Fruit fly (Drosophila melanogaster) whole organism, wandering third instar larva: ENCODE measurements around the gene Cyp313a4.
A peak's percentile ranks its signal among the peaks of the same experiment; 100 is the strongest.

Experiments
- CG9705 ChIP-seq: fragments of 200-800 bp; sonication (Bioruptor generic); optimal IDR thresholded peaks from 2 replicates; lab custom pipeline; 2018; ENCODE audit warnings: missing biosample characterization, mild to moderate bottlenecking, missing genetic modification characterization
- Dfd ChIP-seq: fragments of >200 bp; optimal IDR thresholded peaks from 2 replicates; lab custom pipeline; 2017; ENCODE audit warnings: missing biosample characterization, missing genetic modification characterization
- GATAd ChIP-seq: sonication (Bioruptor generic); optimal IDR thresholded peaks from 2 replicates; lab custom pipeline; 2016; ENCODE audit warnings: missing biosample characterization, missing genetic modification characterization
- HLH106 ChIP-seq: fragments of 200-800 bp; optimal IDR thresholded peaks from 3 replicates; lab custom pipeline; 2019; ENCODE audit warnings: missing biosample characterization, mild to moderate bottlenecking, missing genetic modification characterization, moderate library complexity
- Hnf4 ChIP-seq: fragments of 200-800 bp; sonication (Bioruptor generic); optimal IDR thresholded peaks from 2 replicates; lab custom pipeline; 2016; ENCODE audit warnings: missing biosample characterization, mild to moderate bottlenecking, missing genetic modification characterization
- Hr78 ChIP-seq: fragments of >200 bp; optimal IDR thresholded peaks from 2 replicates; lab custom pipeline; 2017; ENCODE audit warnings: missing biosample characterization, missing genetic modification characterization
- Hr83 ChIP-seq: fragments of 200-300 bp; sonication (Bioruptor generic); optimal IDR thresholded peaks from 2 replicates; lab custom pipeline; 2016; ENCODE audit warnings: missing biosample characterization, mild to moderate bottlenecking, missing genetic modification characterization, moderate library complexity; ENCODE audit not compliant: poor library complexity, severe bottlenecking
- Jra ChIP-seq: sonication (Bioruptor generic); optimal IDR thresholded peaks from 2 replicates; lab custom pipeline; 2016; ENCODE audit warnings: missing biosample characterization, missing genetic modification characterization
- Myc ChIP-seq: fragments of >200 bp; optimal IDR thresholded peaks from 2 replicates; lab custom pipeline; 2017
- N ChIP-seq: fragments of >200 bp; optimal IDR thresholded peaks from 2 replicates; lab custom pipeline; 2018; ENCODE audit warnings: missing biosample characterization, missing external identifiers, missing genetic modification characterization
- OdsH ChIP-seq: fragments of 200-800 bp; sonication (Bioruptor generic); optimal IDR thresholded peaks from 2 replicates; lab custom pipeline; 2016; ENCODE audit warnings: missing biosample characterization, mild to moderate bottlenecking, missing genetic modification characterization
- Rel ChIP-seq, 2 experiments: fragments of 200-800 bp; sonication (Bioruptor generic) in 1 of 2; optimal IDR thresholded peaks; 2 replicates in 1 of 2; 3 replicates in 1 of 2; lab custom pipeline; 2016 to 2019; ENCODE audit warnings: mild to moderate bottlenecking in 2 of 2, missing biosample characterization in 2 of 2, missing genetic modification characterization in 2 of 2, moderate library complexity in 1 of 2
- Sp1 ChIP-seq: fragments of 200-800 bp; sonication (Bioruptor generic); optimal IDR thresholded peaks from 3 replicates; lab custom pipeline; 2019; ENCODE audit warnings: missing biosample characterization, mild to moderate bottlenecking, missing genetic modification characterization, moderate library complexity
- Vsx2 ChIP-seq: fragments of 200-300, 225-300 bp; sonication (Bioruptor generic); optimal IDR thresholded peaks from 2 replicates; lab custom pipeline; 2018; ENCODE audit warnings: missing biosample characterization, missing genetic modification characterization; ENCODE audit not compliant: partially characterized antibody
- br ChIP-seq: fragments of 200-800 bp; sonication (Bioruptor generic); optimal IDR thresholded peaks from 2 replicates; lab custom pipeline; 2016; ENCODE audit warnings: missing biosample characterization, missing genetic modification characterization
- brk ChIP-seq: fragments of 200-800 bp; sonication (Bioruptor generic); optimal IDR thresholded peaks from 2 replicates; lab custom pipeline; 2016; ENCODE audit warnings: missing biosample characterization, mild to moderate bottlenecking, missing genetic modification characterization
- dmrt93B ChIP-seq: fragments of 200-800 bp; sonication (Bioruptor generic); optimal IDR thresholded peaks from 2 replicates; lab custom pipeline; 2018; ENCODE audit warnings: missing biosample characterization, mild to moderate bottlenecking, missing genetic modification characterization
- dsf ChIP-seq: sonication (Bioruptor generic); optimal IDR thresholded peaks from 2 replicates; lab custom pipeline; 2016; ENCODE audit warnings: missing biosample characterization, missing genetic modification characterization, borderline replicate concordance
- foxo ChIP-seq, 2 experiments: fragments of 200-800 bp; sonication (Bioruptor generic); optimal IDR thresholded peaks; 2 replicates in 1 of 2; 3 replicates in 1 of 2; lab custom pipeline; 2016 to 2017; ENCODE audit warnings: missing biosample characterization in 2 of 2, missing genetic modification characterization in 2 of 2
- fru ChIP-seq: fragments of 200-800 bp; sonication (Bioruptor generic); optimal IDR thresholded peaks from 3 replicates; lab custom pipeline; 2016; ENCODE audit warnings: missing biosample characterization, mild to moderate bottlenecking, missing genetic modification characterization
- h ChIP-seq: fragments of 200-800 bp; sonication (Bioruptor generic); optimal IDR thresholded peaks from 3 replicates; lab custom pipeline; 2016; ENCODE audit warnings: missing biosample characterization, mild to moderate bottlenecking, missing genetic modification characterization
- jim ChIP-seq: fragments of 175-275, 200-325 bp; sonication (Bioruptor generic); optimal IDR thresholded peaks from 2 replicates; lab custom pipeline; 2016; ENCODE audit warnings: missing biosample characterization, mild to moderate bottlenecking, missing genetic modification characterization
- pan ChIP-seq: fragments of >200 bp; optimal IDR thresholded peaks from 2 replicates; lab custom pipeline; 2017
- psq ChIP-seq: fragments of 200-800 bp; sonication (Bioruptor generic); optimal IDR thresholded peaks from 3 replicates; lab custom pipeline; 2017; ENCODE audit warnings: missing biosample characterization, mild to moderate bottlenecking, missing genetic modification characterization, moderate library complexity
- rgr ChIP-seq: fragments of 200-800 bp; sonication (Bioruptor generic); optimal IDR thresholded peaks from 3 replicates; lab custom pipeline; 2016; ENCODE audit warnings: missing biosample characterization, mild to moderate bottlenecking, missing genetic modification characterization
- sage ChIP-seq: fragments of 200-800 bp; sonication (Bioruptor generic); optimal IDR thresholded peaks from 2 replicates; lab custom pipeline; 2016; ENCODE audit warnings: missing biosample characterization, mild to moderate bottlenecking, missing genetic modification characterization
- tai ChIP-seq: sonication (Bioruptor generic); optimal IDR thresholded peaks from 2 replicates; lab custom pipeline; 2016; ENCODE audit warnings: missing biosample characterization, missing genetic modification characterization
- usp ChIP-seq: fragments of >200 bp; optimal IDR thresholded peaks from 2 replicates; lab custom pipeline; 2017; ENCODE audit warnings: missing biosample characterization, missing genetic modification characterization
- woc ChIP-seq: sonication (Bioruptor generic); optimal IDR thresholded peaks from 2 replicates; lab custom pipeline; 2016; ENCODE audit warnings: missing biosample characterization, mild to moderate bottlenecking, missing genetic modification characterization

Cyp313a4 gene

DNA sequence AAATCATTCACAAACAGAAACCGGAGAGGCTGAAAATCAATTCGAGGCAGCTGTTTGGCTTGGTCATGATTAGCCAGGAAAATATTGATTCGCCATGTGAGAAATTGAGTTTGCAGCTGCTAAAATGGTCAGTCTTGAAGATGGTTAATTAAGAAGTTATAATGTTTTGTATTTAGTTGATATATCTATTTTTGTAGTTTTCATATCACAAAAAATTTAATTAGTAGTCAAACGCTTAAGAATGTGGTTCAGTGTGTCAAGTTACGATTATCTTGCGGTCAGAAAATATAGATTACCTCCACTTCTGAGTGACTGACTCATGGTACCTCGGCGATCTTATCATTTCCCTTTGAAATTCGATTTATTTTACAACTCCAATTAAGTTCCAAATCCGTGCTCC, 34.2 kb downstream of the Cyp313a4 start:
- TF ChIP-seq OdsH (GFP tag; lab: Kevin White, UChicago) (no peak), Hr78 (GFP tag; lab: Kevin White, UChicago) (no peak), Jra (GFP tag; lab: Kevin White, UChicago) (no peak), jim (no peak), dsf (GFP tag; lab: Kevin White, UChicago) (no peak), Vsx2 (GFP tag; lab: Kevin White, UChicago) (no peak), N (GFP tag; lab: Kevin White, UChicago) (no peak), psq (GFP tag; lab: Kevin White, UChicago) (no peak)

DNA sequence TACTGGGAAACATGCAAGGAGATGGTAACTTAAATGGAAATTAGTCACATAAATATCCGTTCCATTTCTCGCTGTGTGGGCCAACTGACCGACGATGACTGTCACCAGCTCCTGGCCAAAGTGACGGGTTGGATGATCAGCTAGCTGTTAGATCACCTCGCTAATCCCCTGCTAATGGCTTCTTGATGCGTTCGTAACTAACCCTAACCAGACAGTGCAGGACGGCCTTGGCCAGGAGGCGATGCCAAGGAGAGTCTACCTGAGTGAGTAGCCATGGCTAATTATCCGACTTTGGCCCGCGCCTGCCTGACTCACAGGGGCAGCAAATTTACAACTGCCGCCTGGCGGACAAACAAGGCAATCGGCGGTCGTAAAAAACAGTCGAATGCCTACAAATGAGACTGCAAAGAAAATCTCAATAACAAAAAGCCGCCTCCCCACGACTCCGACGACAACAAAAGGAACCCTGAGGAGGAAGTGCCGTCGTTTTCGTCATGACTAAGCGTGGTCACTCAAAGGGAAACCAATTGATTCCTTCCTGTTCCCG, 35.3 kb downstream of the Cyp313a4 start:
- no peak for TF ChIP-seq Jra (GFP tag; lab: Kevin White, UChicago)
- TF ChIP-seq fru (GFP tag; lab: Kevin White, UChicago), result no peak
- no peak for TF ChIP-seq Rel (GFP tag; optimal IDR thresholded peaks at IDR 0.05; lab: Kevin White, UChicago)
- TF ChIP-seq Rel (tag; optimal IDR thresholded peaks at IDR 0.05; lab: Kevin White, UChicago), result no peak
- TF ChIP-seq rgr, result no peak
- TF ChIP-seq Myc, result no peak
- no peak for TF ChIP-seq h (GFP tag; lab: Kevin White, UChicago)
- no peak for TF ChIP-seq tai (GFP tag; lab: Kevin White, UChicago)
- no peak for TF ChIP-seq usp
- no peak for TF ChIP-seq sage (GFP tag; lab: Kevin White, UChicago)
- TF ChIP-seq foxo (GFP tag; optimal IDR thresholded peaks at IDR 0.05; lab: Kevin White, UChicago), result no peak
- no peak for TF ChIP-seq Sp1 (GFP tag; lab: Kevin White, UChicago)
- TF ChIP-seq Dfd, result no peak
- no peak for TF ChIP-seq GATAd (GFP tag; lab: Kevin White, UChicago)
- no peak for TF ChIP-seq HLH106 (tag; lab: Kevin White, UChicago)
- no peak for TF ChIP-seq dmrt93B (GFP tag; lab: Kevin White, UChicago)
- TF ChIP-seq N (GFP tag; lab: Kevin White, UChicago), result no peak
- no peak for TF ChIP-seq CG9705
- TF ChIP-seq br (GFP tag; lab: Kevin White, UChicago), result no peak
- no peak for TF ChIP-seq psq (GFP tag; lab: Kevin White, UChicago)

DNA sequence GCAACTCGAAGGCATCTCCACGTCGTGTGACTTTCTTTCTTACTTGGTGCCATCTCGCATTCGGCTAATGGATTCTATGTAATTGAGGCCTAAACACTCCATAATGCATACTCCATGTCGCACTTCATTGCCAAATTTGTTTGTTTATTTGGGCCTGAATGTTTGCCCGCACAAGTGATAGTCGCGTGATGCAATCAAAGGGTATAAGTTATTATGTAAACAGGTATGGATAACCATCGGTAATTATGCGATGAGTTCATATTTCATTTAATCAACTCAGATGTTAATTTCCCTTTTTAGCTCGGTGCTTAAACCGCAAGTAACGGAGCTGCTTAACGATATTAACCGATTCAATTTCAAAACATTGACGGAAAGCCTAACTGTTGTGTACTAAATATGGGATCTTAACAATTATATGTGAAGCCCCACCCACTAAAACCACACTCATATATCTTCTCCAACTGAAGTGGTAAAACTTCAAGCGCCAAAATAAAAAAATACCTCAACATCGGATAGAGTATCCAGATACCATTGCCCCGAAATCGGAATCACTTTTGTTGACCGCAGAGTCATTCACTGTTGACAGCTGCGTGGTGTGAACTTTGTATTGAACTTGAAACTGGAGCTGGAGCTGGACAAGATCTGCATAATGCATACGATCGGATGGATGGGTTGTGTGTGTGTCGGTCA, 36.4 kb downstream of the Cyp313a4 start:
- TF ChIP-seq Hr78 (GFP tag; lab: Kevin White, UChicago) (no peak), rgr (no peak), HLH106 (tag; lab: Kevin White, UChicago) (peak; percentile 15)

DNA sequence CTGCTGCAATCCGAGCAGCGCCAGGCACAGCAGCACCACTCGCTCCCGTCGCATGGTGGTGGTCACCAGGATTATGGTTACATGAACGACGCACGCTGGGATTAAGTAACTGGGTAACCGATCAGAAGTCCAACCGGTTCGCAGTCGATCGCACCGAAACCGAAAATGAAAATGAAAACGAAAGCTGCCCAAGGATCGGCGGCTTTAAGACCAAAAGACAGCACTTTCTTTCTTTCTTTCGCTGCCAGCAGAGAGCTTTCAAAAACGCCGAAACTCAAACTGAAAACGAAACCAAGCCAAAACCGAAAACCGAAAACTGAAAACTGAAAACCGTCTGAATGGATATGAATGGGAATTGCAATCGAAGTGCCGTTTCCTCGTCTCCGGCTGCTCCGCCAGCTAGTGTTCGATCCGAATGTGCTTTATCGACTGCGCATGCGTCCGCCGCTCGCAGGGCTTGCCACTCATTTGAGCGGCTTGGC, 39.1 kb downstream of the Cyp313a4 start, which contains the start of gene CG6753:
CG6753 (minus strand) TSS at position 432 of the 482 bp plus-strand sequence.
- TF ChIP-seq Rel (GFP tag; optimal IDR thresholded peaks at IDR 0.05; lab: Kevin White, UChicago), result no peak
- no peak for TF ChIP-seq Rel (tag; optimal IDR thresholded peaks at IDR 0.05; lab: Kevin White, UChicago)
- no peak for TF ChIP-seq dsf (GFP tag; lab: Kevin White, UChicago)
- no peak for TF ChIP-seq CG9705
- TF ChIP-seq Sp1 (GFP tag; lab: Kevin White, UChicago), result no peak
- no peak for TF ChIP-seq Jra (GFP tag; lab: Kevin White, UChicago)
- TF ChIP-seq brk (GFP tag; lab: Kevin White, UChicago), result no peak
- TF ChIP-seq Dfd, result no peak
- no peak for TF ChIP-seq Hr78 (GFP tag; lab: Kevin White, UChicago)
- TF ChIP-seq woc (GFP tag; lab: Kevin White, UChicago), result no peak
- no peak for TF ChIP-seq OdsH (GFP tag; lab: Kevin White, UChicago)
- TF ChIP-seq psq (GFP tag; lab: Kevin White, UChicago), result no peak
- TF ChIP-seq fru (GFP tag; lab: Kevin White, UChicago), result no peak
- no peak for TF ChIP-seq N (GFP tag; lab: Kevin White, UChicago)
- TF ChIP-seq jim, result no peak
- TF ChIP-seq Vsx2 (GFP tag; lab: Kevin White, UChicago), result no peak
- no peak for TF ChIP-seq Hr83 (GFP tag; lab: Kevin White, UChicago)

DNA sequence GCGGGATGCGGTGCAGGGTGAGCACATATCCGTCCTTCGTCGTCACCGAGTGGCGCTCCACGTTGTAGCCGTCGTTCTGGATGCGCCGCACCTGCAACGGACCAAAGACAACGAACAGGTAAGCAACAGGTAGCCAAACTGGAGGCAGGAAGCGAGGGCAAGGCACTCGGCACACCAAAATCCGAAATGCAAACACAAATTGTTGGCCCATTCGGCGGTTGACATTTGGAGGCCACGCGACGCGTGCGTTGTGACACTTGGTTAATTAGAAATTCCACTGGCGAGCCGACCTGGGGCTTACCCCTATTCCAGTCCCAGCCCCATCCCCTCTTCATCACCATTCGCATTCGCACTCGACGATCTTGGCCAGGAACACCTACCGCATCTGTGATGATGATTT, 39.6 kb downstream of the Cyp313a4 start:
- TF ChIP-seq Hnf4 (no peak), h (GFP tag; lab: Kevin White, UChicago) (no peak), br (GFP tag; lab: Kevin White, UChicago) (no peak), CG9705 (no peak), fru (GFP tag; lab: Kevin White, UChicago) (no peak), Hr78 (GFP tag; lab: Kevin White, UChicago) (no peak), jim (no peak), pan (lab: Kevin White, UChicago) (no peak), Vsx2 (GFP tag; lab: Kevin White, UChicago) (no peak), Sp1 (GFP tag; lab: Kevin White, UChicago) (no peak), Hr83 (GFP tag; lab: Kevin White, UChicago) (no peak)
